Fruit fly (Drosophila melanogaster) whole organism, adult: ENCODE results near the gene CG10324.
A peak's percentile ranks its signal among the peaks of the same experiment; 100 is the strongest.

Experiments
- CG11617 ChIP-seq: fragments of 200-800 bp; sonication (Bioruptor generic); optimal IDR thresholded peaks from 2 replicates; lab custom pipeline; 2017; ENCODE audit warnings: mild to moderate bottlenecking, missing biosample characterization, missing genetic modification reagents, missing genetic modification characterization
- CG12768 ChIP-seq: fragments of 200-800 bp; sonication (Bioruptor generic); optimal IDR thresholded peaks from 2 replicates; lab custom pipeline; 2017; ENCODE audit warnings: missing biosample characterization, missing genetic modification characterization, mild to moderate bottlenecking, moderate library complexity, missing genetic modification reagents
- CG14711 ChIP-seq: fragments of 200-800 bp; sonication (Bioruptor generic); optimal IDR thresholded peaks from 2 replicates; lab custom pipeline; 2018; ENCODE audit warnings: missing biosample characterization, mild to moderate bottlenecking, missing genetic modification characterization, moderate library complexity
- CG1620 ChIP-seq: fragments of 200-800 bp; sonication (Bioruptor generic); optimal IDR thresholded peaks from 2 replicates; lab custom pipeline; 2016; ENCODE audit warnings: missing biosample characterization, missing genetic modification characterization
- CG33017 ChIP-seq: fragments of 200-800 bp; sonication (Bioruptor generic); optimal IDR thresholded peaks from 2 replicates; lab custom pipeline; 2018; ENCODE audit warnings: missing biosample characterization, mild to moderate bottlenecking, missing genetic modification characterization, moderate library complexity
- CG5204 ChIP-seq: fragments of 200-800 bp; sonication (Bioruptor generic); optimal IDR thresholded peaks from 2 replicates; lab custom pipeline; 2016; ENCODE audit warnings: missing biosample characterization, missing genetic modification characterization
- CG7045 ChIP-seq: fragments of 200-800 bp; sonication (Bioruptor generic); optimal IDR thresholded peaks from 2 replicates; lab custom pipeline; 2017; ENCODE audit warnings: missing biosample characterization, mild to moderate bottlenecking, missing genetic modification characterization
- CG7101 ChIP-seq: fragments of 200-800 bp; sonication (Bioruptor generic); optimal IDR thresholded peaks from 2 replicates; lab custom pipeline; 2018; ENCODE audit warnings: missing biosample characterization, mild to moderate bottlenecking, missing genetic modification characterization, moderate library complexity
- Clk ChIP-seq: fragments of 200-800 bp; sonication (Bioruptor generic); optimal IDR thresholded peaks from 2 replicates; lab custom pipeline; 2017; ENCODE audit warnings: missing biosample characterization, missing genetic modification characterization
- Crg-1 ChIP-seq: fragments of 200-800 bp; sonication (Bioruptor generic); optimal IDR thresholded peaks from 2 replicates; lab custom pipeline; 2016; ENCODE audit warnings: missing biosample characterization, missing genetic modification characterization
- Hr96 ChIP-seq: fragments of 200-800 bp; sonication (Bioruptor generic); optimal IDR thresholded peaks from 2 replicates; lab custom pipeline; 2016; ENCODE audit warnings: missing biosample characterization, missing genetic modification characterization
- Mnt ChIP-seq: fragments of 200-800 bp; sonication (Bioruptor generic); optimal IDR thresholded peaks from 2 replicates; lab custom pipeline; 2016; ENCODE audit warnings: missing biosample characterization, mild to moderate bottlenecking, missing genetic modification characterization
- bab1 ChIP-seq: fragments of 200-800 bp; sonication (Bioruptor generic); optimal IDR thresholded peaks from 3 replicates; lab custom pipeline; 2019; ENCODE audit warnings: missing biosample characterization, mild to moderate bottlenecking, missing genetic modification characterization, moderate library complexity
- cic ChIP-seq: fragments of 200-800 bp; sonication (Bioruptor generic); optimal IDR thresholded peaks from 2 replicates; lab custom pipeline; 2017; ENCODE audit warnings: missing biosample characterization, mild to moderate bottlenecking, missing genetic modification characterization, moderate library complexity
- cnc ChIP-seq, 2 experiments: fragments of >200 bp; optimal IDR thresholded peaks; 2 replicates each; lab custom pipeline; 2017
- kay ChIP-seq: fragments of 200-800 bp; sonication (Bioruptor generic); peaks from one replicate; lab custom pipeline; 2016; ENCODE audit warnings: missing biosample characterization, missing genetic modification characterization, borderline replicate concordance
- ovo ChIP-seq: fragments of 200-800 bp; sonication (Bioruptor generic); optimal IDR thresholded peaks from 2 replicates; lab custom pipeline; 2016; ENCODE audit warnings: missing biosample characterization, missing genetic modification characterization
- pad ChIP-seq: fragments of 200-800 bp; sonication (Bioruptor generic); optimal IDR thresholded peaks from 3 replicates; lab custom pipeline; 2017; ENCODE audit warnings: missing biosample characterization, missing genetic modification characterization, mild to moderate bottlenecking, moderate library complexity, missing genetic modification reagents
- tj ChIP-seq: fragments of 200-800 bp; sonication (Bioruptor generic); optimal IDR thresholded peaks from 3 replicates; lab custom pipeline; 2017; ENCODE audit warnings: missing biosample characterization, mild to moderate bottlenecking, missing genetic modification characterization, moderate library complexity
- toe ChIP-seq: fragments of 200-800 bp; sonication (Bioruptor generic); optimal IDR thresholded peaks from 2 replicates; lab custom pipeline; 2016; ENCODE audit warnings: missing biosample characterization, missing genetic modification characterization

CG10324 gene

DNA sequence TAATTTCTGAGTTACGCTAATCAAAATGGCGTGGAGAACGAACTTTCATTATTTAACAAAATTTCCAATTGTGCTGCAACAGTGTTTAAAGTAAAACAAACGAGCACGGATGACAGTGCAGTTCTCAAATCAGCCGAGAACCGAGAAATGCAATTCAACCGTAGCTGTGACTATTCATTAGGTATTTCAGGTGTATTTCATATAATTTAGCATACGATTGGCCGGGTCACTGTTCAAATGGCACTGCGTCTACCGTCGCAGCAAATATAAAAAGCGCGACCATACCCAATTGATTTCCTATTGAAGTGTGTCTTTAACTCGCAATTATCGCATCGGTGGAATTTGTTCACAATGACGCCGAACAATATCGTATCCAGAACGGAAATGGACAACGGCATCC lies 26.3 kb downstream of the CG10324 start, which contains the start of gene CG14893:
CG14893 (plus strand) TSS at position 301 of the 400 bp plus-strand sequence.
- TF ChIP-seq Clk (no peak), CG7045 (GFP tag; lab: Kevin White, UChicago) (no peak), CG33017 (tag; lab: Kevin White, UChicago) (no peak), kay (peak; percentile 39), cnc (optimal IDR thresholded peaks at IDR 0.05; lab: Kevin White, UChicago) (peak in 1 of 2 experiments; percentile 61), CG11617 (GFP tag; lab: Kevin White, UChicago) (no peak), toe (GFP tag; lab: Kevin White, UChicago) (no peak)

DNA sequence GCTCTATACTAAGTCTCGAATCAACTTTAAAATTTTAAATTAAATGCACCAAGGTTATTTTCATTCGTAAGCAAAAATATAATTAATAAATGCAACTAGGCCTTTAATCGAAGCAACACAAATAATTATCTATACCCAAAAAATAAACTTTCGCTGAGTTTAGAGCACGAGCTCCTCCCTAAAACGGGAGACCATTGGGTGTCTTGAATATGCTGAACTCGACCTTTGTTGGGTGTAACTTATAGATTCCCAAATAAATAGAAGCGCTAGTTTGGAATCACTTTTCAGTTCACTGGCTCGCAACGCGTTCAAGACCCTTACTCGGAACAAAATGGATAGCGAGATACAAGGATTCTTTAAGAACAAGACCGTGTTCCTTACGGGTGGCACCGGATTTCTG lies 29.2 kb downstream of the CG10324 start, which contains the start of gene CG17560:
CG17560 (plus strand) TSS at position 301 of the 400 bp plus-strand sequence.
- TF ChIP-seq CG7045 (GFP tag; lab: Kevin White, UChicago) (no peak), Hr96 (GFP tag; lab: Kevin White, UChicago) (no peak), pad (GFP tag; lab: Kevin White, UChicago) (no peak), Crg-1 (GFP tag; lab: Kevin White, UChicago) (no peak), CG5204 (GFP tag; lab: Kevin White, UChicago) (peak; percentile 26), Mnt (GFP tag; lab: Kevin White, UChicago) (no peak), ovo (GFP tag; lab: Kevin White, UChicago) (no peak), CG33017 (tag; lab: Kevin White, UChicago) (peak; percentile 21), CG7101 (tag; lab: Kevin White, UChicago) (peak; percentile 22), kay (no peak), CG1620 (no peak)

DNA sequence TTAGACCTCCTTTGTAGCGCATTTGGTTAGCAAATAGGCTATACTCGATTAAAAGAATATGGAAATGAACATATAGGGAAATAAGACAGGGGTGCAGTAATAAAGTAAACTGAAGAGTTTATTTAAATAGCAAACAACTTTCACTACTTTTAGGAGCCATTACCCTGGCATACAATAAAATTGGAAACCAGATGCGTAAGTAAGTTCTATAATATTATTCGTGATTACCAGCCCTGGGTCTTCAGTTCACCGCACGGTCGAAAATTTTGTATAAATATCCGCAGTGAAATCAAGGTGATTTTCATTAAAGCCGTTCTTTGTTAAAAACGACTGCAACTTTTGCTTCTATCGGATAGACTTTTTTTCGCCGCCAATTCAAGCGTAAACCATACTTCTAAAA lies 31.8 kb downstream of the CG10324 start, which contains the start of gene CG17562:
CG17562 (plus strand) TSS at position 301 of the 400 bp plus-strand sequence.
- peak; percentile 28 for TF ChIP-seq CG33017 (tag; lab: Kevin White, UChicago)
- no peak for TF ChIP-seq CG12768 (GFP tag; lab: Kevin White, UChicago)

DNA sequence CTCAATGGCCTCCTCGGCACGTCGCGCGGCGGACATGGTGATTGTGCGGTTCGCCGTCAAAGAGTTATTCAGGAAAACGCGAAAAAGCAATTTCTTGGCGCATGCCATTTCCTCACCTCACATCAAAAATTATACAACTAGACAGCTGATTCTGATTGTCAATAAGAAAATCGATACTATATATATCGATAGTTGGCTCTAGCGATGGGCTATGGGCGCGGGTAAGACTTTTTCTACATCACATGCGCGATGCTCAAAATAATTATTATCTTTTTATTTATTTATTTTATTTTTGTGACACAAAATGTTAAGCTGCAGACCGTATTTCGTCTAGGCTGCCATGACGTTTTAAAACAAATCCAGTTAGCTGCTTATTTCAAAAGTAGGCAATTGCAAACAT lies 32.6 kb downstream of the CG10324 start, which contains the start of gene CG10340:
CG10340 (minus strand) TSS at position 151 of the 400 bp plus-strand sequence.
- peak; percentile 11 for TF ChIP-seq bab1
- peak; percentile 32 for TF ChIP-seq Mnt (GFP tag; lab: Kevin White, UChicago)
- no peak for TF ChIP-seq cnc (optimal IDR thresholded peaks at IDR 0.05; lab: Kevin White, UChicago)
- TF ChIP-seq CG1620, result no peak
- no peak for TF ChIP-seq tj (GFP tag; lab: Kevin White, UChicago)
- peak; percentile 4 for TF ChIP-seq Hr96 (GFP tag; lab: Kevin White, UChicago)
- no peak for TF ChIP-seq CG33017 (tag; lab: Kevin White, UChicago)
- TF ChIP-seq pad (GFP tag; lab: Kevin White, UChicago), result no peak
- TF ChIP-seq CG7045 (GFP tag; lab: Kevin White, UChicago), result no peak
- no peak for TF ChIP-seq ovo (GFP tag; lab: Kevin White, UChicago)
- TF ChIP-seq CG11617 (GFP tag; lab: Kevin White, UChicago), result no peak
- TF ChIP-seq CG7101 (tag; lab: Kevin White, UChicago), result no peak
- no peak for TF ChIP-seq Clk
- TF ChIP-seq Crg-1 (GFP tag; lab: Kevin White, UChicago), result no peak
- no peak for TF ChIP-seq toe (GFP tag; lab: Kevin White, UChicago)
- no peak for TF ChIP-seq CG5204 (GFP tag; lab: Kevin White, UChicago)
- TF ChIP-seq CG14711 (tag; lab: Kevin White, UChicago), result no peak
- peak; percentile 43 for TF ChIP-seq kay
- no peak for TF ChIP-seq cic (GFP tag; lab: Kevin White, UChicago)
- no peak for TF ChIP-seq CG12768 (GFP tag; lab: Kevin White, UChicago)

DNA sequence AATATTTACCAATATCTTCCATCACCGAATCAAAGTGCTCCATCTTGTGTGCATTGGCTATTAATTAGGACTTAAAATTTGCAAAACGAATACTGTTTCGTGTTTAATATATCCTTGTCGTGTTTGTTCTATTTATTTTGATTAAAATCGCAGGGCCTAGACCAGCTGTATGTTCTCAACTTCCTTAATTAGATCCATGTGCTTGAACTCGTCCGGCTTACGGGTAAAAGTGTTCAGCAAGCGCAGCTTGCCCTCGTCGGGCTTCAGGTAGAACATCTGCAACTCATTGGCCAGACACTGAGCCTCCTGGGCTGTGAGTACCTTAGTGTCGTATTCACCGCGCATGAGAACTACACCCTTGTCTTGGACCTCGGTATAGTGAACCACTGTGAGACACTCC lies 33.5 kb downstream of the CG10324 start, which contains the start of gene CG12783:
CG12783 (minus strand) TSS at position 101 of the 400 bp plus-strand sequence.
- TF ChIP-seq ovo (GFP tag; lab: Kevin White, UChicago) (no peak), Clk (no peak), CG7101 (tag; lab: Kevin White, UChicago) (no peak), CG14711 (tag; lab: Kevin White, UChicago) (no peak), CG11617 (GFP tag; lab: Kevin White, UChicago) (no peak), kay (no peak), cnc (optimal IDR thresholded peaks at IDR 0.05; lab: Kevin White, UChicago) (no peak), Crg-1 (GFP tag; lab: Kevin White, UChicago) (no peak), cic (GFP tag; lab: Kevin White, UChicago) (no peak), CG1620 (no peak), CG5204 (GFP tag; lab: Kevin White, UChicago) (no peak), CG12768 (GFP tag; lab: Kevin White, UChicago) (no peak), CG33017 (tag; lab: Kevin White, UChicago) (no peak), CG7045 (GFP tag; lab: Kevin White, UChicago) (no peak)

DNA sequence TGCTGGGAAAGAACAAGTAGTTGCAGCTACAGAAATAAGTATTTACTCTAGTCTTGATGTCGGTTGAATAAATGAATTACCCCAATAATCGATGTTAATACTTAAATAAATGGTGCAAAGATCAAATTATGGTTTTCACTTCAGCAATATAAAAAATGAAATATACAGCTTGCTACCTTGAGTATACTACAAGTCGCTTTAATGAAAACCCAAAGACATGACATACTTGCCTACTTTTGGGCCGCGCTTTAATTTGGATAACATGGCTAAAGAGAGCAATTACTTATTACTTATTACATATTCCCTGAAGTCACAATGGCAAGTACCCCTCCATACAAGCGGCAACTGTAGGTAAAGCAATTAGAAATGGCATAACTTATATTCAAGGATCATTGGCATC lies 35.6 kb downstream of the CG10324 start:
- no peak for TF ChIP-seq CG14711 (tag; lab: Kevin White, UChicago)
- TF ChIP-seq CG1620, result no peak
- TF ChIP-seq bab1, result no peak
- TF ChIP-seq pad (GFP tag; lab: Kevin White, UChicago), result peak; percentile 75

DNA sequence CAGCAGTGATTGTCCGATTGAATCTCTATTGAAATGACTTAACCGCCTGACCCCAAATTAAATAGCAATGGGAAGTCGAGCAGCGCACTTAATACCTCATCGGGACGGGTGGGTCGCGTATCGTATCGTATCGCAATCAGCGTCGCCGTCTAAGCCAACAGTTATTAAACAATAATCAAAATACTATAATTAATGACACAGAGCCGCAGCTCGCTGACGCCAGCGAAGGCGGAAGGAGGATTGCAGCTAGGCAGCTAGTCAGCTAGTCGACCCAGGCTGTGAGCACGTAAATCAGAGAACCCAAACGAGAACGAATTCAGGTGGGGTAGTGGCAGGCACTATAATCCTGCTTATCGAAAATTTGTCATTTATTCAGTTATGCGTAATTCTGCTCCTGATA lies 37.9 kb downstream of the CG10324 start, which contains the start of gene NPF:
NPF (plus strand) TSS at position 301 of the 400 bp plus-strand sequence.
- TF ChIP-seq CG14711 (tag; lab: Kevin White, UChicago) (no peak), Mnt (GFP tag; lab: Kevin White, UChicago) (no peak), CG5204 (GFP tag; lab: Kevin White, UChicago) (no peak), cnc (optimal IDR thresholded peaks at IDR 0.05; lab: Kevin White, UChicago) (no peak), Crg-1 (GFP tag; lab: Kevin White, UChicago) (no peak), Clk (no peak), CG33017 (tag; lab: Kevin White, UChicago) (no peak), CG7101 (tag; lab: Kevin White, UChicago) (no peak), CG1620 (no peak), kay (no peak), cic (GFP tag; lab: Kevin White, UChicago) (no peak), tj (GFP tag; lab: Kevin White, UChicago) (no peak), ovo (GFP tag; lab: Kevin White, UChicago) (no peak), toe (GFP tag; lab: Kevin White, UChicago) (no peak)
